Worm (Caenorhabditis elegans) whole organism, midembryonic: Measurements from ENCODE around the gene lap-1.

Experiments used
- T22C8.4 ChIP-seq: fragments of 200-800 bp; sonication (Bioruptor generic); IDR thresholded peaks from 2 replicates; pipeline ENCODE4 v1.3.6; 2022; ENCODE audit warnings: missing genetic modification characterization, missing compliant biosample characterization
- cog-1 ChIP-seq: sonication (generic microtip); optimal IDR thresholded peaks from 2 replicates; lab custom pipeline; 2016; ENCODE audit warnings: missing genetic modification characterization, missing compliant biosample characterization
- flt-1 ChIP-seq: fragments of 200-800 bp; sonication (Bioruptor generic); IDR thresholded peaks from 2 replicates; pipeline ENCODE4 v1.3.6; 2022; ENCODE audit warnings: missing genetic modification characterization, missing compliant biosample characterization
- klf-2 ChIP-seq: fragments of 200-800 bp; sonication (Bioruptor generic); conservative IDR thresholded peaks from 2 replicates; pipeline ENCODE4 v1.3.6; 2022; ENCODE audit warnings: missing genetic modification reagents, missing genetic modification characterization, missing compliant biosample characterization
- med-1 ChIP-seq: sonication (generic microtip); optimal IDR thresholded peaks from 2 replicates; lab custom pipeline; 2017; ENCODE audit warnings: missing genetic modification characterization, mild to moderate bottlenecking, missing compliant biosample characterization, antibody characterized with exemption, missing genetic modification reagents; ENCODE audit not compliant: insufficient read depth
- ref-1 ChIP-seq: fragments of 200-800 bp; sonication (Bioruptor generic); conservative IDR thresholded peaks from 2 replicates; pipeline ENCODE4 v1.3.6; 2022; ENCODE audit warnings: missing genetic modification reagents, missing genetic modification characterization, missing compliant biosample characterization
- tab-1 ChIP-seq: fragments of 200-800 bp; sonication (Bioruptor generic); IDR thresholded peaks from 2 replicates; pipeline ENCODE4 v1.3.6; 2022; ENCODE audit warnings: missing genetic modification characterization, missing compliant biosample characterization
- ztf-23 ChIP-seq: fragments of 200-800 bp; sonication (Bioruptor generic); IDR thresholded peaks from 2 replicates; pipeline ENCODE4 v1.3.6; 2022; ENCODE audit warnings: missing genetic modification reagents, missing genetic modification characterization, missing compliant biosample characterization
- ztf-29 ChIP-seq: fragments of 200-800 bp; sonication (Bioruptor generic); IDR thresholded peaks from 2 replicates; pipeline ENCODE4 v1.3.6; 2022; ENCODE audit warnings: missing genetic modification reagents, missing genetic modification characterization, missing compliant biosample characterization

lap-1 gene

ce11 chrIII:8355462-8355815, 46.3 kb downstream of the lap-1 start:
- no peak for TF ChIP-seq tab-1 (GFP tag; lab: Robert Waterston, UW)
- TF ChIP-seq ztf-29: no peak
- TF ChIP-seq ref-1: no peak
- no peak for TF ChIP-seq med-1

DNA sequence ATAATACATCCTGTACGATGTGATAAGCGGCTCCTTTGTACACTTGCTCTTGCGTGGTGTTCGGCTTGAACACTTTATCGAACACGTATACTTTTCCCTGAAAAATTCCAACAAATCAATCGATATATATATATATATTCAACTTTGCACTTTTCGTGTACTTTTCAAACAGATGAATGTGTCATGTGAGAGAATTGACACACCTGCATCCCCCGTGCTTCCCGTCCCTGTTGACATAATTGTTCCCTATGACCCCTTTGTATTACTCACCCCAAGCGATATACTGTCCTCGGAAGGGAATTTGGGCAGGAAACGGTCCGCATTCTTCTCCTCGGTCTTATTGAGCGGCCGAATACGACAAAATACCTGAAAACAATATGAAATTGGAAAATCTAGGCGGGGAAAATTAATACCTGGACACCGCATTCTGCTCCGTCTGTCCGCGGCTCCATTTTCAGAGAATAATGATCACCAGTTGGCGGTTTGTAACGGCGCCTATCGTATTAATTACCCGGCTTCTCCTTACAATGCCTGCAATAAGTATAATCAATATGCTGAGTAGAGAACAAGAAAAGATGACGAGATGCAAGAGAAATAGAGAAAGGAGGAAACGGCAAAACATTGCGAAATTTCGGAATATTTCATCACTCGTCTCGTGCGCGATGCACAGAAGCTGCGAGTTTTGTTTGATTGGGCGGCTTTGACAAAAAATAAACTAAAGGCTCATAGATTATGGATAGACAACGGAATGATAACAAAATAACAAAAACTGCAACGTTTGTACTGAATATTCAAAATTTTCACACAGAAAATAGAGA, 46.9 kb downstream of the lap-1 start, which contains the start of gene unc-116:
TSS of gene unc-116 (minus strand) at position 531 of the 818 bp plus-strand sequence.
- TF ChIP-seq ref-1 (no peak), tab-1 (GFP tag; lab: Robert Waterston, UW) (no peak), T22C8.4 (no peak), med-1 (no peak), ztf-23 (GFP tag; lab: Robert Waterston, UW) (no peak), klf-2 (no peak), ztf-29 (no peak), flt-1 (GFP tag; lab: Robert Waterston, UW) (no peak), cog-1 (tag; lab: Kevin White, UChicago) (no peak)
